Worm (Caenorhabditis elegans): ENCODE measurements around the gene fzy-1.

The fzy-1 gene

DNA sequence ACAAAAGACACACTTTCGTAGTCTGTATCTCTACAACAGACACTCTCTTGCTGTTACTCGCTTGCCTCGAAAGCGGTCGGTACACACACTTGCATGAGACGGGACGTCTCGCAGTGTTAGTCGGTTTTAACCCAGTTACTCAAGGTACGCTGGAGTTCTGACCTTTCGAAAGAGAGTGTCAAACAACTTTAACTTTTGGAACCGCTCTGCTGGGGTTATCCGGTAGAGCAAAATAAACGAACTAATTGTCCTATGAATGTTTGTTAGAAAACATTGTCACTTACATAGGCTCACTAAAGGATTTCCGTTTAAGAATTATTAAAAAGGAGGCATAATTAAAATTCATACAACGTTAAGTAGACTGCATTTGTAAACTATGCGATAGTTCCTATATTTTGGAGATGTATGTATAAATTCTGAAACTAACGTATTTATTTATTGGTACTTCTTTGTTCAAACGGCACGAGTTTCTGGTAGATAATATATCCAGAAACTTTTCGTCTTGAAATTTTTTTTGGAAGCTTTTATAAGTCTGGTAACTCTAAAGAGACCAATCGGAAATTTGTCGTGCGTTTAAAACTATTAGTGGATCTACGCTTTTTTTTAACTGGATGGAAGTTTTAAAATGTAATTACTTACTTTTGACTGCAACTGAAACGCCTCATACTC, 43.0 kb downstream of the fzy-1 start (continued):
- TF ChIP-seq F10E7.11 (tag; optimal IDR thresholded peaks at IDR 0.05) (peak; percentile 95), mcd-1 (GFP tag; IDR thresholded peaks at IDR 0.05) (peak; percentile 95), tlf-1 (GFP tag; optimal IDR thresholded peaks at IDR 0.05) (peak; percentile 94), Y95B8A.8 (GFP tag; IDR thresholded peaks at IDR 0.05) (peak; percentile 95), F23B12.7 (tag; optimal IDR thresholded peaks at IDR 0.05; ENCODE audit: insufficient read depth) (peak; percentile 93), dox-1 (GFP tag; IDR thresholded peaks at IDR 0.05) (peak; percentile 97), B0261.1 (tag; optimal IDR thresholded peaks at IDR 0.05) (peak; percentile 51), ceh-40 (GFP tag; IDR thresholded peaks at IDR 0.05) (0 out of 2 replicates have a peak, but pooled peaks have one; percentile 79), lin-26 (GFP tag; IDR thresholded peaks at IDR 0.05) (peak; percentile 91), T26A5.8 (tag; optimal IDR thresholded peaks at IDR 0.05) (peak; percentile 40), tbx-9 (tag; optimal IDR thresholded peaks at IDR 0.05; ENCODE audit: borderline replicate concordance) (no peak), F57C9.4 (tag; optimal IDR thresholded peaks at IDR 0.05) (peak; percentile 95), ztf-22 (GFP tag; optimal IDR thresholded peaks at IDR 0.05) (peak; percentile 86), hlh-26 (GFP tag; conservative IDR thresholded peaks at IDR 0.05) (no peak), zfh-2 (GFP tag; conservative IDR thresholded peaks at IDR 0.05) (peak; percentile 89), snpc-1.3 (tag; optimal IDR thresholded peaks at IDR 0.05; ENCODE audit: insufficient read depth) (peak; percentile 77), D2030.7 (GFP tag; IDR thresholded peaks at IDR 0.05) (peak; percentile 78), mes-4 (tag; optimal IDR thresholded peaks at IDR 0.05) (peak; percentile 55), snpc-1.1 (tag; optimal IDR thresholded peaks at IDR 0.05; ENCODE audit: insufficient read depth) (peak; percentile 95), ZK185.1 (tag; optimal IDR thresholded peaks at IDR 0.05; ENCODE audit: poor library complexity, severe bottlenecking) (peak; percentile 98), F33H1.4 (GFP tag; IDR thresholded peaks at IDR 0.05) (peak; percentile 64), Y53G8AR.9 (GFP tag; conservative IDR thresholded peaks at IDR 0.05) (peak; percentile 95), let-526 (GFP tag; IDR thresholded peaks at IDR 0.05) (peak; percentile 94), gei-17 (GFP tag; optimal IDR thresholded peaks at IDR 0.05) (peak; percentile 91), aptf-2 (GFP tag; conservative IDR thresholded peaks at IDR 0.05) (peak; percentile 72; the same call in 1 of the 2 replicates), fkh-3 (tag; optimal IDR thresholded peaks at IDR 0.05) (peak; percentile 82), nfya-2 (GFP tag; IDR thresholded peaks at IDR 0.05) (0 out of 2 replicates have a peak, but pooled peaks have one; percentile 55), ccch-3 (GFP tag; optimal IDR thresholded peaks at IDR 0.05) (peak; percentile 81), madf-8 (GFP tag; conservative IDR thresholded peaks at IDR 0.05) (peak; percentile 49), lin-35 (GFP tag; optimal IDR thresholded peaks at IDR 0.05) (peak in 2 of 3 experiments; percentile 73 to 91), ztf-18 (tag; optimal IDR thresholded peaks at IDR 0.05) (peak; percentile 77), bed-2 (GFP tag; IDR thresholded peaks at IDR 0.05) (peak; percentile 87), akir-1 (GFP tag; optimal IDR thresholded peaks at IDR 0.05) (peak; percentile 93), cebp-1 (GFP tag; IDR thresholded peaks at IDR 0.05) (peak; percentile 69), cebp-1 (tag; optimal IDR thresholded peaks at IDR 0.05) (peak; percentile 95), snpc-4 (GFP tag; optimal IDR thresholded peaks at IDR 0.05) (peak; percentile 98), snpc-4 (tag; optimal IDR thresholded peaks at IDR 0.05) (peak; percentile 99 to 100 (median 100)), sdz-38 (tag; optimal IDR thresholded peaks at IDR 0.05) (peak; percentile 44), ztf-25 (GFP tag; IDR thresholded peaks at IDR 0.05) (no peak), C17E4.6 (GFP tag; IDR thresholded peaks at IDR 0.05) (peak; percentile 85), hmg-1.2 (GFP tag; IDR thresholded peaks at IDR 0.05) (peak; percentile 90), F57A8.1 (GFP tag; optimal IDR thresholded peaks at IDR 0.05) (peak; percentile 78), hrde-1 (tag; optimal IDR thresholded peaks at IDR 0.05; ENCODE audit: borderline replicate concordance) (peak; percentile 80), ekl-4 (GFP tag; IDR thresholded peaks at IDR 0.05) (peak; percentile 96), nfyb-1 (GFP tag; IDR thresholded peaks at IDR 0.05) (peak; percentile 98), ceh-100 (GFP tag; IDR thresholded peaks at IDR 0.05) (peak; percentile 84)

Data from whole organism, young adult.